Worm (Caenorhabditis elegans) whole organism, early embryonic: ENCODE measurements around the gene vrk-1.

Source experiments
- ama-1 ChIP-seq: fragments of 150-350 bp; optimal IDR thresholded peaks from 2 replicates; lab custom pipeline; 2014
- flt-1 ChIP-seq: fragments of 200-800 bp; sonication (Bioruptor generic); IDR thresholded peaks from 2 replicates; pipeline ENCODE4 v1.3.6; 2022; ENCODE audit warnings: missing genetic modification characterization, missing compliant biosample characterization
- tbx-37 ChIP-seq: fragments of 200-800 bp; sonication (Bioruptor generic); conservative IDR thresholded peaks from 2 replicates; pipeline ENCODE4 v1.3.6; 2022; ENCODE audit warnings: missing genetic modification reagents, missing genetic modification characterization, missing compliant biosample characterization
- tra-4 ChIP-seq: sonication (generic microtip); optimal IDR thresholded peaks from 2 replicates; lab custom pipeline; 2017; ENCODE audit warnings: missing genetic modification characterization, missing compliant biosample characterization

- TF ChIP-seq ama-1 (lab: Kevin White, UChicago) (no peak), flt-1 (no peak), tbx-37 (no peak), tra-4 (tag; lab: Kevin White, UChicago) (no peak)
Measured at ce11 chrII:5933962-5934422, 12.2 kb downstream of the vrk-1 start.
